Fruit fly (Drosophila melanogaster) whole organism, embryonic: Measurements from ENCODE around the gene CG32147.
A peak's percentile ranks its signal among the peaks of the same experiment; 100 is the strongest.

Source experiments
- Ada2b ChIP-seq: fragments of 200-800 bp; sonication (Bioruptor generic); IDR thresholded peaks from 2 replicates; pipeline ENCODE4 v1.3.6; 2022; ENCODE audit warnings: missing biosample characterization, missing genetic modification characterization
- CG10959 ChIP-seq: fragments of 200-800 bp; sonication (Bioruptor generic); IDR thresholded peaks from 2 replicates; pipeline ENCODE4 v1.3.6; 2022; ENCODE audit warnings: missing biosample characterization, missing genetic modification characterization
- CG11398 ChIP-seq: fragments of 200-800 bp; sonication (Bioruptor generic); optimal IDR thresholded peaks from 2 replicates; lab custom pipeline; 2016; ENCODE audit warnings: missing biosample characterization, missing genetic modification characterization
- CG11504 ChIP-seq: fragments of 200-800 bp; sonication (Bioruptor generic); optimal IDR thresholded peaks from 3 replicates; lab custom pipeline; 2019; ENCODE audit warnings: missing biosample characterization, mild to moderate bottlenecking, missing genetic modification characterization, moderate library complexity
- CG12219 ChIP-seq: fragments of 200-800 bp; sonication (Bioruptor generic); optimal IDR thresholded peaks from 3 replicates; lab custom pipeline; 2018; ENCODE audit warnings: missing biosample characterization, mild to moderate bottlenecking, missing genetic modification characterization
- CG12659 ChIP-seq: fragments of 200-800 bp; sonication (Bioruptor generic); optimal IDR thresholded peaks from 3 replicates; lab custom pipeline; 2017; ENCODE audit warnings: mild to moderate bottlenecking, missing biosample characterization, missing genetic modification reagents, missing genetic modification characterization
- CG16863 ChIP-seq: fragments of 200-800 bp; sonication (Bioruptor generic); optimal IDR thresholded peaks from 3 replicates; lab custom pipeline; 2016; ENCODE audit warnings: missing biosample characterization, missing genetic modification characterization
- CG17186 ChIP-seq: fragments of 200-800 bp; sonication (Bioruptor generic); optimal IDR thresholded peaks from 3 replicates; lab custom pipeline; 2017; ENCODE audit warnings: missing biosample characterization, missing genetic modification reagents, missing genetic modification characterization
- CG17829 ChIP-seq: fragments of 200-800 bp; optimal IDR thresholded peaks from 2 replicates; lab custom pipeline; 2019; ENCODE audit warnings: missing biosample characterization, mild to moderate bottlenecking, missing genetic modification characterization, moderate library complexity
- CG18011 ChIP-seq: fragments of 200-800 bp; sonication (Bioruptor generic); optimal IDR thresholded peaks from 2 replicates; lab custom pipeline; 2017; ENCODE audit warnings: missing biosample characterization, missing genetic modification characterization, mild to moderate bottlenecking, moderate library complexity, missing genotype
- CG18476 ChIP-seq: fragments of 200-800 bp; sonication (Bioruptor generic); optimal IDR thresholded peaks from 2 replicates; lab custom pipeline; 2016; ENCODE audit warnings: missing biosample characterization, mild to moderate bottlenecking, missing genetic modification characterization
- CG2116 ChIP-seq: fragments of 200-800 bp; sonication (Bioruptor generic); optimal IDR thresholded peaks from 3 replicates; lab custom pipeline; 2018; ENCODE audit warnings: missing biosample characterization, mild to moderate bottlenecking, missing genetic modification characterization
- CG30431 ChIP-seq: fragments of 200-800 bp; sonication (Bioruptor generic); optimal IDR thresholded peaks from 2 replicates; lab custom pipeline; 2017; ENCODE audit warnings: missing biosample characterization, missing genetic modification characterization
- CG4424 ChIP-seq: fragments of 200-800 bp; sonication (Bioruptor generic); optimal IDR thresholded peaks from 3 replicates; lab custom pipeline; 2016; ENCODE audit warnings: missing biosample characterization, missing genetic modification characterization
- CG5953 ChIP-seq: fragments of 200-800 bp; sonication (Bioruptor generic); IDR thresholded peaks from 2 replicates; pipeline ENCODE4 v1.3.6; 2022; ENCODE audit warnings: missing biosample characterization, missing genetic modification characterization
- CG6854 ChIP-seq: fragments of 200-800 bp; sonication (Bioruptor generic); optimal IDR thresholded peaks from 3 replicates; lab custom pipeline; 2017; ENCODE audit warnings: missing biosample characterization, mild to moderate bottlenecking, missing genetic modification characterization
- CoRest ChIP-seq: fragments of 200-800 bp; sonication (Bioruptor generic); optimal IDR thresholded peaks from 3 replicates; lab custom pipeline; 2018; ENCODE audit warnings: missing biosample characterization, mild to moderate bottlenecking, missing genetic modification characterization, moderate library complexity
- D ChIP-seq, 2 experiments: fragments of 200-800 bp in 1 of 2; fragments of >200 bp in 1 of 2; sonication (Bioruptor generic) in 1 of 2; optimal IDR thresholded peaks; 2 replicates in 1 of 2; 3 replicates in 1 of 2; lab custom pipeline; 2017; ENCODE audit warnings: mild to moderate bottlenecking in 1 of 2, missing biosample characterization in 1 of 2, missing genetic modification characterization in 1 of 2, missing genetic modification reagents in 1 of 2
- Dip2 ChIP-seq: fragments of 200-800 bp; sonication (Bioruptor generic); IDR thresholded peaks from 2 replicates; pipeline ENCODE4 v1.3.6; 2022; ENCODE audit warnings: missing biosample characterization, missing genetic modification characterization
- Hey ChIP-seq: fragments of 200-800 bp; sonication (Bioruptor generic); optimal IDR thresholded peaks from 3 replicates; lab custom pipeline; 2018; ENCODE audit warnings: missing biosample characterization, mild to moderate bottlenecking, missing genetic modification characterization
- Hmr ChIP-seq: fragments of 200-800 bp; sonication (Bioruptor generic); optimal IDR thresholded peaks from 3 replicates; lab custom pipeline; 2017; ENCODE audit warnings: mild to moderate bottlenecking, missing biosample characterization, missing genetic modification reagents, missing genetic modification characterization
- Hr78 ChIP-seq, 2 experiments: fragments of 200-800 bp in 1 of 2; fragments of >200 bp in 1 of 2; sonication (Bioruptor generic) in 1 of 2; optimal IDR thresholded peaks; 2 replicates each; lab custom pipeline; 2017 to 2019; ENCODE audit warnings: missing biosample characterization in 2 of 2, missing genetic modification characterization in 2 of 2, mild to moderate bottlenecking in 1 of 2, moderate library complexity in 1 of 2
- Lhr ChIP-seq: fragments of 200-800 bp; sonication (Bioruptor generic); optimal IDR thresholded peaks from 3 replicates; lab custom pipeline; 2017; ENCODE audit warnings: mild to moderate bottlenecking, missing biosample characterization, missing genetic modification reagents, missing genetic modification characterization
- Mad ChIP-seq: fragments of 200-800 bp; sonication (Bioruptor generic); optimal IDR thresholded peaks from 2 replicates; lab custom pipeline; 2016; ENCODE audit warnings: missing biosample characterization, missing genetic modification characterization
- Max ChIP-seq: fragments of 200-800 bp; sonication (Bioruptor generic); optimal IDR thresholded peaks from 2 replicates; lab custom pipeline; 2016; ENCODE audit warnings: missing biosample characterization, mild to moderate bottlenecking, missing genetic modification characterization
- NFAT ChIP-seq: fragments of 200-800 bp; sonication (Bioruptor generic); IDR thresholded peaks from 2 replicates; pipeline ENCODE4 v1.3.6; 2022; ENCODE audit warnings: missing biosample characterization, missing genetic modification characterization
- NfI ChIP-seq: fragments of 200-800 bp; sonication (Bioruptor generic); optimal IDR thresholded peaks from 3 replicates; lab custom pipeline; 2018; ENCODE audit warnings: missing biosample characterization, mild to moderate bottlenecking, missing genetic modification characterization, moderate library complexity
- Spps ChIP-seq: fragments of 200-800 bp; sonication (Bioruptor generic); optimal IDR thresholded peaks from 2 replicates; lab custom pipeline; 2018; ENCODE audit warnings: missing biosample characterization, mild to moderate bottlenecking, missing genetic modification characterization
- Sry-δ ChIP-seq: fragments of 200-800 bp; sonication (Bioruptor generic); optimal IDR thresholded peaks from 2 replicates; lab custom pipeline; 2016; ENCODE audit warnings: missing biosample characterization, missing genetic modification characterization
- crc ChIP-seq: fragments of 200-800 bp; sonication (Bioruptor generic); optimal IDR thresholded peaks from 2 replicates; lab custom pipeline; 2016; ENCODE audit warnings: missing biosample characterization, missing genetic modification characterization
- crol ChIP-seq: fragments of 200-800 bp; sonication (Bioruptor generic); IDR thresholded peaks from 2 replicates; pipeline ENCODE4 v1.3.6; 2022; ENCODE audit warnings: missing biosample characterization, missing genetic modification characterization
- cwo ChIP-seq: fragments of 200-800 bp; sonication (Bioruptor generic); optimal IDR thresholded peaks from 3 replicates; lab custom pipeline; 2017; ENCODE audit warnings: missing biosample characterization, missing genetic modification characterization, mild to moderate bottlenecking, moderate library complexity, missing genetic modification reagents
- da ChIP-seq: fragments of 200-800 bp; sonication (Bioruptor generic); optimal IDR thresholded peaks from 2 replicates; lab custom pipeline; 2016; ENCODE audit warnings: missing biosample characterization, missing genetic modification characterization
- eve ChIP-seq, 2 experiments: fragments of >200 bp; optimal IDR thresholded peaks; 2 replicates each; lab custom pipeline; 2017; ENCODE audit warnings: missing biosample characterization in 2 of 2, missing genetic modification characterization in 2 of 2
- gcm2 ChIP-seq: fragments of 200-800 bp; sonication (Bioruptor generic); optimal IDR thresholded peaks from 2 replicates; lab custom pipeline; 2016; ENCODE audit warnings: missing biosample characterization, missing genetic modification characterization
- gsb ChIP-seq: fragments of 200-800 bp; sonication (Bioruptor generic); IDR thresholded peaks from 2 replicates; pipeline ENCODE4 v1.3.6; 2022; ENCODE audit warnings: missing biosample characterization, missing genetic modification characterization
- kay ChIP-seq: fragments of 200-800 bp; sonication (Bioruptor generic); optimal IDR thresholded peaks from 2 replicates; lab custom pipeline; 2016; ENCODE audit warnings: missing biosample characterization, missing genetic modification characterization
- kni ChIP-seq: fragments of 200-800 bp; sonication (Bioruptor generic); optimal IDR thresholded peaks from 3 replicates; lab custom pipeline; 2017; ENCODE audit warnings: mild to moderate bottlenecking, missing biosample characterization, missing genetic modification reagents, missing genetic modification characterization
- pho ChIP-seq: fragments of 200-800 bp; sonication (Bioruptor generic); optimal IDR thresholded peaks from 2 replicates; lab custom pipeline; 2016; ENCODE audit warnings: missing biosample characterization, missing genetic modification characterization
- psq ChIP-seq: fragments of 200-800 bp; sonication (Bioruptor generic); optimal IDR thresholded peaks from 2 replicates; lab custom pipeline; 2017; ENCODE audit warnings: missing biosample characterization, missing genetic modification characterization
- slou ChIP-seq: fragments of 200-800 bp; sonication (Bioruptor generic); optimal IDR thresholded peaks from 3 replicates; lab custom pipeline; 2016; ENCODE audit warnings: missing biosample characterization, missing genetic modification characterization
- sna ChIP-seq: fragments of 200-800 bp; sonication (Bioruptor generic); IDR thresholded peaks from 2 replicates; pipeline ENCODE4 v1.3.6; 2022; ENCODE audit warnings: missing biosample characterization, missing genetic modification characterization; ENCODE audit not compliant: partially characterized antibody
- sqz ChIP-seq: fragments of 200-800 bp; sonication (Bioruptor generic); optimal IDR thresholded peaks from 3 replicates; lab custom pipeline; 2018; ENCODE audit warnings: missing biosample characterization, mild to moderate bottlenecking, missing genetic modification characterization
- ssp ChIP-seq: fragments of 200-800 bp; sonication (Bioruptor generic); IDR thresholded peaks from 2 replicates; pipeline ENCODE4 v1.3.6; 2022; ENCODE audit warnings: missing biosample characterization, missing genetic modification characterization
- tll ChIP-seq, 2 experiments: fragments of 200-800 bp in 1 of 2; fragments of >200 bp in 1 of 2; sonication (Bioruptor generic) in 1 of 2; optimal IDR thresholded peaks; 2 replicates each; lab custom pipeline; 2017 to 2019; ENCODE audit warnings: missing biosample characterization in 2 of 2, missing genetic modification characterization in 2 of 2, mild to moderate bottlenecking in 1 of 2, moderate library complexity in 1 of 2
- toy ChIP-seq: fragments of 200-800 bp; sonication (Bioruptor generic); IDR thresholded peaks from 2 replicates; pipeline ENCODE4 v1.3.6; 2022; ENCODE audit warnings: missing biosample characterization, missing genetic modification characterization
- unpg ChIP-seq: fragments of 200-800 bp; sonication (Bioruptor generic); optimal IDR thresholded peaks from 3 replicates; lab custom pipeline; 2018; ENCODE audit warnings: missing biosample characterization, mild to moderate bottlenecking, missing genetic modification characterization, moderate library complexity
- usp ChIP-seq: fragments of >200 bp; optimal IDR thresholded peaks from 2 replicates; lab custom pipeline; 2017; ENCODE audit warnings: missing biosample characterization, missing genetic modification characterization

Gene CG32147

DNA sequence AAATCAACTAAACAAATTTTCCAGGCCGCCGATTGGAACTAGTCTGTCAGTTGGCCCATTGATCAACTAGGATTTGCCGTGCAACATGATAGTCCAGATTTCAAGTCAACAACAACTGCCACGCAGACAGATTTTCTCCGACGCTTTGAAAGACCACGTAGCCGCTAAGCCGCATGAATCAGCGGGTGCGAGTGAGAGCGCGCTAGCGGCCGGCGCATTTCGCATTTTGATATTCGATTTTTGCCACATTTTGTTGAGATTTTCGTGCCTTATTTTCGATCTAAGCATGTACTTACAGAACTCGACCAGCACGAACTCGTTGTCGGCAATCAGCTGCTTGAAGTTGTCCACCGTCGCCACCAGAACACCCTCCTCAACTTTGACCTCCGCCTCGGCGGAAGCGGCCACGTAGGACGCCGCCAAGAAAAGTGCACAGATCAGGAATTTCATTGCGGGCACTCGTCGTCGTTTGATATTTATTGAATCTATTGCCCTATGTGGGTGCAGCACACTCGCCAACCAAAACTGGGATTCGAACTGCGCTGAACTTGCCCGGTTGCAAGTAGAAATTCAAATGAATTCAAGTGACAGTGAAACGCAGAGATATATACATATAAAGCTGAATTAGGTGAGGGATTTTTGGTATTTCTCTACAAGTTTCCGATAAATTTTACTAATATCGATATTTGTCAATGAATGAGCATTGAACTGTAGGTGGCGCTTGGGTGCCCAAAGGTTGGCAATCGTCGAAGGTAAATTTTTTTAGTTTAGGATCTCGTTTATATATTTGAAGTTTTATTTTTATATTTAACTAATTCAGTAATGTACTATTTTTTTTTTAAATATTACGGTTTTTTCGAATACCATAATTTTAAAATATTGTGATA lies 1.6 kb downstream of the CG32147 start, which contains the start of gene Pdi (continued):
- TF ChIP-seq unpg (peak; percentile 30), Max (no peak), Hr78 (GFP tag; optimal IDR thresholded peaks at IDR 0.05; lab: Kevin White, UChicago) (peak in 1 of 2 experiments; percentile 99), sqz (peak; percentile 38), CoRest (tag; lab: Kevin White, UChicago) (peak; percentile 52), D (optimal IDR thresholded peaks at IDR 0.05; lab: Kevin White, UChicago) (peak; percentile 24), D (GFP tag; optimal IDR thresholded peaks at IDR 0.05; lab: Kevin White, UChicago) (no peak), crol (GFP tag; lab: Robert Waterston, UW) (0 out of 2 replicates have a peak, but pooled peaks have one; percentile 5), da (GFP tag; lab: Kevin White, UChicago) (no peak), slou (GFP tag; lab: Kevin White, UChicago) (no peak), CG2116 (GFP tag; lab: Kevin White, UChicago) (peak; percentile 62), Spps (tag; lab: Kevin White, UChicago) (peak; percentile 16), usp (GFP tag; lab: Kevin White, UChicago) (no peak), NfI (GFP tag; lab: Kevin White, UChicago) (peak; percentile 10), Hey (tag; lab: Kevin White, UChicago) (no peak), CG11398 (GFP tag; lab: Kevin White, UChicago) (peak; percentile 37), Sry-δ (peak; percentile 80), CG16863 (GFP tag; lab: Kevin White, UChicago) (no peak), CG17829 (tag; lab: Kevin White, UChicago) (peak; percentile 62), gsb (no peak), Mad (GFP tag; lab: Kevin White, UChicago) (peak; percentile 57), toy (no peak), gcm2 (GFP tag; lab: Kevin White, UChicago) (peak; percentile 51), Lhr (GFP tag; lab: Kevin White, UChicago) (peak; percentile 72), CG30431 (no peak), pho (GFP tag; lab: Kevin White, UChicago) (peak; percentile 18), tll (GFP tag; optimal IDR thresholded peaks at IDR 0.05; lab: Kevin White, UChicago) (no peak), CG17186 (GFP tag; lab: Kevin White, UChicago) (peak; percentile 56), sna (GFP tag; lab: Robert Waterston, UW) (no peak), Hmr (peak; percentile 53), Ada2b (no peak), CG10959 (no peak), CG12659 (GFP tag; lab: Kevin White, UChicago) (peak; percentile 81), cwo (GFP tag; lab: Kevin White, UChicago) (peak; percentile 2), CG4424 (GFP tag; lab: Kevin White, UChicago) (peak; percentile 44), eve (GFP tag; optimal IDR thresholded peaks at IDR 0.05; lab: Kevin White, UChicago) (no peak), CG18476 (GFP tag; lab: Kevin White, UChicago) (no peak), crc (GFP tag; lab: Kevin White, UChicago) (no peak), CG12219 (no peak), CG5953 (no peak), NFAT (GFP tag; lab: Robert Waterston, UW) (no peak), kay (GFP tag; lab: Kevin White, UChicago) (peak; percentile 7), psq (no peak), Dip2 (peak; percentile 97), CG6854 (GFP tag; lab: Kevin White, UChicago) (no peak), ssp (peak; percentile 25; the same call in 1 of the 2 replicates), CG11504 (tag; lab: Kevin White, UChicago) (peak; percentile 50), CG18011 (GFP tag; lab: Kevin White, UChicago) (no peak), kni (GFP tag; lab: Kevin White, UChicago) (no peak)
